Fruit fly (Drosophila melanogaster): ENCODE data around the gene Ibf1.
A peak's percentile ranks its signal among the peaks of the same experiment; 100 is the strongest.

The Ibf1 gene

DNA sequence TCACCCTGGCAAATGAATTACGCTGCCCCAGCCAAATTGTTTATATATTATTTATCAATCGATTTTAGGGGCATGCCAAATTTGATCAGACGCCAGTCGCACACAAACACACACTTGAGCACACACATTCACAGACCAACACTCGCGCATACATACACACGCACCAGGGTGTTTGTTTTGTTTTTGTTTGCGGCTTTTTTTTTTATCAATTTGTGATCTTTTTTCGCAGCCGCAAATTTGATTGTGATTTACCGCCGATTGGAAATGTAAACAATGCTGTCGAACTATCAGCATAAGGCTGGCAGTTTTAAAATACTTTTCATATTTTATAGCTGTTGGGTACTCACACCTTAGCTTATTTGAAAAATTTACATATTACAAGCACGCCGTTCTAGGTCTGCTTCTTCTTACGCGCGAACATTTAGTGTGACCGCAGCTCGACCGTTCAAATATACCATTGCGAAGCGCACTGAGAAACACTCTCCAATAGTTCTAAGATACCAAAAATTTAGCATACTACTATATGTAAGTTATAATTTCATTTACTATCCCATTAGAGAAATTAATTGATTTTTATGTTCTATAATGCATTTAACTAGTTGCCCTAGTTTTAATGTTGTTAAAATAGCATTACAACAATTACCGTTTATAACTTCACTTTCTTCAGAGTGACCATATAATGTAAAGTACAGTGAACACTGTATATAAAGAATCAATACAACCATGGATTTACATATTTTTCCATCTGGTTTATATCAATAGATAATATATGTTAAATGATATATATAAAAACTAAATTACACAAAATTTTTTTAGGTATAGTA, 21.3 kb upstream of the Ibf1 start, which contains the start of gene pum (continued):
- TF ChIP-seq CkIIα-i1 (GFP tag; IDR thresholded peaks at IDR 0.05): no peak
- TF ChIP-seq kni (GFP tag; optimal IDR thresholded peaks at IDR 0.05): no peak
- TF ChIP-seq CG34224 (GFP tag; IDR thresholded peaks at IDR 0.05; ENCODE audit: partially characterized antibody): no peak
- TF ChIP-seq CG32772 (GFP tag; IDR thresholded peaks at IDR 0.05): no peak; the same call in 1 of the 2 replicates
- no peak for TF ChIP-seq Ets65A (GFP tag)
- peak; percentile 9 for TF ChIP-seq CG18599 (GFP tag; optimal IDR thresholded peaks at IDR 0.05)
- no peak for TF ChIP-seq rib (GFP tag; IDR thresholded peaks at IDR 0.05)
- TF ChIP-seq sens (GFP tag): peak; percentile 75
- TF ChIP-seq ash1 (GFP tag; optimal IDR thresholded peaks at IDR 0.05): no peak
- peak; percentile 69 for TF ChIP-seq CG14710 (tag; optimal IDR thresholded peaks at IDR 0.05)
- no peak for TF ChIP-seq D19B (GFP tag; optimal IDR thresholded peaks at IDR 0.05)
- no peak for TF ChIP-seq CG16813 (GFP tag; IDR thresholded peaks at IDR 0.05; ENCODE audit: partially characterized antibody)
- TF ChIP-seq CTCF (GFP tag; optimal IDR thresholded peaks at IDR 0.05): no peak
- peak; percentile 37 for TF ChIP-seq CG12104 (GFP tag; optimal IDR thresholded peaks at IDR 0.05)
- TF ChIP-seq Optix (GFP tag; IDR thresholded peaks at IDR 0.05): no peak
- TF ChIP-seq CG11504 (tag; optimal IDR thresholded peaks at IDR 0.05): peak; percentile 69
- TF ChIP-seq Scr (GFP tag; IDR thresholded peaks at IDR 0.05; ENCODE audit: partially characterized antibody): no peak; the same call in 1 of the 2 replicates
- TF ChIP-seq PHDP (tag; optimal IDR thresholded peaks at IDR 0.05): peak; percentile 44
- TF ChIP-seq CG7556 (GFP tag; optimal IDR thresholded peaks at IDR 0.05): peak; percentile 8
- TF ChIP-seq Fer3 (tag; optimal IDR thresholded peaks at IDR 0.05): peak; percentile 47
- no peak for TF ChIP-seq H15 (GFP tag; IDR thresholded peaks at IDR 0.05)
- TF ChIP-seq Gug (GFP tag; IDR thresholded peaks at IDR 0.05): no peak
- peak; percentile 26 for TF ChIP-seq CG8290 (GFP tag; optimal IDR thresholded peaks at IDR 0.05)
- TF ChIP-seq CG8290 (tag; optimal IDR thresholded peaks at IDR 0.05): peak in 1 of 2 experiments; percentile 35

DNA sequence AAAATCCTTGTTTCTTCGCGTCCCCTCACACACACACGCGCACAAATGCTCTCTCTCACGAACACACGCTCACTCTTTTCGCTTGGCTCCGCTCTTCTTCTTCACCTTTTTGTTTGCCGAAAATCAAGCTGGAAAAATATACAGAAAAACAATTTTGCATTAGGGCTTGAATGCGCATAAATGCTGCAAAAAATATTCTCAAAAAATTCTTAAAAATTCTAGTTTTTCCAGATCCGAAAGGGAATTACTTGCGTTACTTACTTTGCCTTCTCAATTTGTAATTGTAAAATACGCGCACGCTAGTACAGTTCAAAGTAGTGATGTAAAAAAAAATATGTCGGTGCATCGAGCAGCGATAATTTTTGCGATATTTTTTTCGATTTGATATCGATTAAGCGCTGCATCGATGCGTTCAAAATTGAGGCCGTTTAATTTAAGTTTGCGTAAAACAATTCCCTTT, 18.8 kb upstream of the Ibf1 start:
- TF ChIP-seq Doc3 (GFP tag; IDR thresholded peaks at IDR 0.05; ENCODE audit: partially characterized antibody) (peak; percentile 70), caup (GFP tag; optimal IDR thresholded peaks at IDR 0.05; ENCODE audit: severe bottlenecking) (no peak), CG30403 (GFP tag; optimal IDR thresholded peaks at IDR 0.05) (peak; percentile 13), CG10979 (tag; optimal IDR thresholded peaks at IDR 0.05) (peak; percentile 30), CG4282 (GFP tag; optimal IDR thresholded peaks at IDR 0.05) (peak; percentile 33), CG10431 (GFP tag; optimal IDR thresholded peaks at IDR 0.05) (no peak), Bgb (GFP tag; IDR thresholded peaks at IDR 0.05; ENCODE audit: partially characterized antibody) (peak; percentile 86), wor (GFP tag; IDR thresholded peaks at IDR 0.05) (no peak), Sry-δ (GFP tag; optimal IDR thresholded peaks at IDR 0.05) (peak; percentile 91), Neu2 (GFP tag; optimal IDR thresholded peaks at IDR 0.05; ENCODE audit: borderline replicate concordance) (no peak), CG17568 (GFP tag; optimal IDR thresholded peaks at IDR 0.05) (peak; percentile 14), CG7786 (GFP tag; optimal IDR thresholded peaks at IDR 0.05) (no peak), CG4424 (GFP tag; optimal IDR thresholded peaks at IDR 0.05) (no peak), cato (GFP tag; optimal IDR thresholded peaks at IDR 0.05; ENCODE audit: borderline replicate concordance) (no peak), CTCF (GFP tag; optimal IDR thresholded peaks at IDR 0.05) (peak; percentile 76), Dbx (GFP tag; IDR thresholded peaks at IDR 0.05) (no peak), sens-2 (GFP tag; IDR thresholded peaks at IDR 0.05) (no peak), chinmo (GFP tag; IDR thresholded peaks at IDR 0.05; ENCODE audit: partially characterized antibody) (peak; percentile 97), CG10565 (GFP tag; optimal IDR thresholded peaks at IDR 0.05) (no peak), HmgZ (tag; optimal IDR thresholded peaks at IDR 0.05) (peak; percentile 43), CG17385 (GFP tag; optimal IDR thresholded peaks at IDR 0.05) (peak; percentile 99), Abd-B (GFP tag; optimal IDR thresholded peaks at IDR 0.05) (no peak), tna (GFP tag; IDR thresholded peaks at IDR 0.05; ENCODE audit: partially characterized antibody) (peak; percentile 76), Med (GFP tag) (peak; percentile 35), pzg (GFP tag; optimal IDR thresholded peaks at IDR 0.05) (peak; percentile 50), CG14860 (GFP tag; IDR thresholded peaks at IDR 0.05; ENCODE audit: partially characterized antibody) (peak; percentile 71)
